Worm (Caenorhabditis elegans) whole organism, L3 larva: ENCODE measurements around the gene ints-9.

Experiments
- nhr-67 ChIP-seq: fragments of 150-350 bp; optimal IDR thresholded peaks from 2 replicates; lab custom pipeline; 2014; ENCODE audit warnings: missing biosample characterization, missing genetic modification characterization
- nhr-76 ChIP-seq: fragments of 150-350 bp; sonication (generic microtip); optimal IDR thresholded peaks from 5 replicates; lab custom pipeline; 2014; ENCODE audit warnings: missing biosample characterization, missing genetic modification characterization
- snpc-4 ChIP-seq: fragments of 150-350 bp; optimal IDR thresholded peaks from 2 replicates; lab custom pipeline; 2014; ENCODE audit warnings: missing biosample characterization, missing genetic modification characterization

- TF ChIP-seq snpc-4 (tag; lab: Kevin White, UChicago) = no peak
- TF ChIP-seq nhr-67 (tag; lab: Kevin White, UChicago) = no peak
- no peak for TF ChIP-seq nhr-76 (tag; lab: Kevin White, UChicago)
Observed at ce11 chrV:7548017-7548416, 27.6 kb upstream of the ints-9 start.
